Fruit fly (Drosophila melanogaster) whole organism, embryonic: Measurements from ENCODE around the gene Fum1.
A peak's percentile ranks its signal among the peaks of the same experiment; 100 is the strongest.

ENCODE experiments used
- B-H1 ChIP-seq: fragments of 200-800 bp; sonication (Bioruptor generic); IDR thresholded peaks from 3 replicates; pipeline ENCODE4 v1.3.6; 2022; ENCODE audit warnings: missing biosample characterization, missing genetic modification characterization
- BEAF-32 ChIP-seq: fragments of 200-800 bp; sonication (Bioruptor generic); optimal IDR thresholded peaks from 3 replicates; lab custom pipeline; 2017; ENCODE audit warnings: missing biosample characterization, missing genetic modification characterization, mild to moderate bottlenecking, moderate library complexity, missing genetic modification reagents
- C15 ChIP-seq: fragments of 200-800 bp; sonication (Bioruptor generic); IDR thresholded peaks from 3 replicates; pipeline ENCODE4 v1.3.6; 2022; ENCODE audit warnings: missing biosample characterization, missing genetic modification characterization
- CG1024 ChIP-seq: fragments of 200-800 bp; sonication (Bioruptor generic); IDR thresholded peaks from 2 replicates; pipeline ENCODE4 v1.3.6; 2022; ENCODE audit warnings: missing biosample characterization, missing genetic modification characterization
- CG10462 ChIP-seq: fragments of 200-800 bp; sonication (Bioruptor generic); optimal IDR thresholded peaks from 2 replicates; lab custom pipeline; 2016; ENCODE audit warnings: missing biosample characterization, missing genetic modification characterization
- CG10543 ChIP-seq: fragments of 200-800 bp; sonication (Bioruptor generic); optimal IDR thresholded peaks from 3 replicates; lab custom pipeline; 2017; ENCODE audit warnings: missing biosample characterization, mild to moderate bottlenecking, missing genetic modification characterization, moderate library complexity
- CG10979 ChIP-seq: fragments of 200-800 bp; sonication (Bioruptor generic); optimal IDR thresholded peaks from 2 replicates; lab custom pipeline; 2018; ENCODE audit warnings: missing biosample characterization, mild to moderate bottlenecking, missing genetic modification characterization, moderate library complexity
- CG11085 ChIP-seq: fragments of 200-800 bp; sonication (Bioruptor generic); IDR thresholded peaks from 2 replicates; pipeline ENCODE4 v1.3.6; 2022; ENCODE audit warnings: missing biosample characterization, missing genetic modification characterization
- CG11247 ChIP-seq: fragments of 200-800 bp; sonication (Bioruptor generic); IDR thresholded peaks from 2 replicates; pipeline ENCODE4 v1.3.6; 2022; ENCODE audit warnings: missing biosample characterization, missing genetic modification characterization
- CG11456 ChIP-seq: fragments of 200-800 bp; sonication (Bioruptor generic); IDR thresholded peaks from 3 replicates; pipeline ENCODE4 v1.3.6; 2022; ENCODE audit warnings: missing biosample characterization, missing genetic modification characterization
- CG13287 ChIP-seq: fragments of 200-800 bp; sonication (Bioruptor generic); IDR thresholded peaks from 2 replicates; pipeline ENCODE4 v1.3.6; 2022; ENCODE audit warnings: missing biosample characterization, missing genetic modification characterization; ENCODE audit not compliant: partially characterized antibody
- CG1529 ChIP-seq: fragments of 200-800 bp; sonication (Bioruptor generic); optimal IDR thresholded peaks from 3 replicates; lab custom pipeline; 2018; ENCODE audit warnings: missing biosample characterization, missing genetic modification characterization
- CG15514 ChIP-seq: fragments of 200-800 bp; sonication (Bioruptor generic); optimal IDR thresholded peaks from 3 replicates; lab custom pipeline; 2017; ENCODE audit warnings: missing biosample characterization, missing genetic modification characterization, mild to moderate bottlenecking, moderate library complexity, missing genetic modification reagents
- CG16815 ChIP-seq: fragments of 200-800 bp; sonication (Bioruptor generic); optimal IDR thresholded peaks from 3 replicates; lab custom pipeline; 2017; ENCODE audit warnings: missing biosample characterization, mild to moderate bottlenecking, missing genetic modification characterization
- CG17361 ChIP-seq: fragments of 200-800 bp; sonication (Bioruptor generic); IDR thresholded peaks from 3 replicates; pipeline ENCODE4 v1.3.6; 2022; ENCODE audit warnings: missing biosample characterization, missing genetic modification characterization
- CG18619 ChIP-seq: fragments of 200-800 bp; sonication (Bioruptor generic); optimal IDR thresholded peaks from 3 replicates; lab custom pipeline; 2017; ENCODE audit warnings: missing biosample characterization, mild to moderate bottlenecking, missing genetic modification characterization
- CG3407 ChIP-seq: fragments of 200-800 bp; sonication (Bioruptor generic); optimal IDR thresholded peaks from 2 replicates; lab custom pipeline; 2018; ENCODE audit warnings: missing biosample characterization, mild to moderate bottlenecking, missing genetic modification characterization
- CG34422 ChIP-seq: fragments of 200-800 bp; sonication (Bioruptor generic); IDR thresholded peaks from 3 replicates; pipeline ENCODE4 v1.3.6; 2022; ENCODE audit warnings: missing biosample characterization, missing genetic modification characterization
- CG4360 ChIP-seq: fragments of 200-800 bp; sonication (Bioruptor generic); IDR thresholded peaks from 2 replicates; pipeline ENCODE4 v1.3.6; 2022; ENCODE audit warnings: missing biosample characterization, missing genetic modification characterization
- CG4820 ChIP-seq: fragments of 200-800 bp; sonication (Bioruptor generic); optimal IDR thresholded peaks from 3 replicates; lab custom pipeline; 2016; ENCODE audit warnings: missing biosample characterization, missing genetic modification characterization
- CG7556 ChIP-seq: fragments of 200-800 bp; sonication (Bioruptor generic); optimal IDR thresholded peaks from 2 replicates; lab custom pipeline; 2017; ENCODE audit warnings: missing biosample characterization, mild to moderate bottlenecking, missing genetic modification characterization
- CG7928 ChIP-seq: fragments of 200-800 bp; sonication (Bioruptor generic); optimal IDR thresholded peaks from 2 replicates; lab custom pipeline; 2017; ENCODE audit warnings: missing biosample characterization, mild to moderate bottlenecking, missing genetic modification characterization
- CG9437 ChIP-seq: fragments of 200-800 bp; sonication (Bioruptor generic); optimal IDR thresholded peaks from 2 replicates; lab custom pipeline; 2018; ENCODE audit warnings: missing biosample characterization, mild to moderate bottlenecking, missing genetic modification characterization
- CHES-1-like ChIP-seq: fragments of 200-800 bp; sonication (Bioruptor generic); optimal IDR thresholded peaks from 2 replicates; lab custom pipeline; 2016; ENCODE audit warnings: missing biosample characterization, missing genetic modification characterization
- Chrac-16 ChIP-seq: fragments of 200-800 bp; sonication (Bioruptor generic); optimal IDR thresholded peaks from 3 replicates; lab custom pipeline; 2016; ENCODE audit warnings: missing biosample characterization, missing genetic modification characterization
- Dip3 ChIP-seq: fragments of 200-800 bp; sonication (Bioruptor generic); optimal IDR thresholded peaks from 3 replicates; lab custom pipeline; 2016; ENCODE audit warnings: missing biosample characterization, missing genetic modification characterization
- Hmr ChIP-seq: fragments of 200-800 bp; sonication (Bioruptor generic); optimal IDR thresholded peaks from 3 replicates; lab custom pipeline; 2017; ENCODE audit warnings: mild to moderate bottlenecking, missing biosample characterization, missing genetic modification reagents, missing genetic modification characterization
- Hmx ChIP-seq: fragments of 200-800 bp; sonication (Bioruptor generic); optimal IDR thresholded peaks from 2 replicates; lab custom pipeline; 2016; ENCODE audit warnings: missing biosample characterization, missing genetic modification characterization
- Myb ChIP-seq: fragments of 200-800 bp; sonication (Bioruptor generic); optimal IDR thresholded peaks from 2 replicates; lab custom pipeline; 2016; ENCODE audit warnings: missing biosample characterization, missing genetic modification characterization
- NK7.1 ChIP-seq: fragments of 200-800 bp; sonication (Bioruptor generic); optimal IDR thresholded peaks from 3 replicates; lab custom pipeline; 2016; ENCODE audit warnings: missing biosample characterization, missing genetic modification characterization
- Poxn ChIP-seq: fragments of 200-800 bp; sonication (Bioruptor generic); IDR thresholded peaks from 2 replicates; pipeline ENCODE4 v1.3.6; 2022; ENCODE audit warnings: missing biosample characterization, missing genetic modification characterization
- Sin3A ChIP-seq: fragments of >200 bp; optimal IDR thresholded peaks from 2 replicates; lab custom pipeline; 2018
- Six4 ChIP-seq: fragments of 200-800 bp; sonication (Bioruptor generic); optimal IDR thresholded peaks from 2 replicates; lab custom pipeline; 2016; ENCODE audit warnings: missing biosample characterization, missing genetic modification characterization
- Sry-β ChIP-seq: fragments of 200-800 bp; sonication (Bioruptor generic); optimal IDR thresholded peaks from 2 replicates; lab custom pipeline; 2018; ENCODE audit warnings: missing biosample characterization, mild to moderate bottlenecking, missing genetic modification characterization, moderate library complexity
- Xbp1 ChIP-seq: fragments of 200-800 bp; sonication (Bioruptor generic); optimal IDR thresholded peaks from 3 replicates; lab custom pipeline; 2016; ENCODE audit warnings: missing biosample characterization, mild to moderate bottlenecking, missing genetic modification characterization
- crol ChIP-seq: fragments of 200-800 bp; sonication (Bioruptor generic); IDR thresholded peaks from 2 replicates; pipeline ENCODE4 v1.3.6; 2022; ENCODE audit warnings: missing biosample characterization, missing genetic modification characterization
- esg ChIP-seq: fragments of 200-800 bp; sonication (Bioruptor generic); conservative IDR thresholded peaks from 2 replicates; pipeline ENCODE4 v1.3.6; 2022; ENCODE audit warnings: missing biosample characterization, missing genetic modification characterization
- ftz-f1 ChIP-seq: fragments of 200-800 bp; sonication (Bioruptor generic); optimal IDR thresholded peaks from 2 replicates; lab custom pipeline; 2016; ENCODE audit warnings: missing biosample characterization, missing genetic modification characterization
- gce ChIP-seq: fragments of 200-800 bp; sonication (Bioruptor generic); IDR thresholded peaks from 3 replicates; pipeline ENCODE4 v1.3.6; 2022; ENCODE audit warnings: missing biosample characterization, missing genetic modification characterization
- gsb ChIP-seq: fragments of 200-800 bp; sonication (Bioruptor generic); IDR thresholded peaks from 2 replicates; pipeline ENCODE4 v1.3.6; 2022; ENCODE audit warnings: missing biosample characterization, missing genetic modification characterization
- lola ChIP-seq, 3 experiments: fragments of >200 bp in 2 of 3; fragments of 200-800 bp in 1 of 3; sonication (Bioruptor generic) in 1 of 3; optimal IDR thresholded peaks; 2 replicates each; lab custom pipeline; 2017 to 2019; ENCODE audit warnings: missing biosample characterization in 3 of 3, missing genetic modification characterization in 3 of 3, mild to moderate bottlenecking in 1 of 3, moderate library complexity in 1 of 3
- phol ChIP-seq: fragments of 200-800 bp; sonication (Bioruptor generic); optimal IDR thresholded peaks from 3 replicates; lab custom pipeline; 2018; ENCODE audit warnings: missing biosample characterization, mild to moderate bottlenecking, missing genetic modification characterization, moderate library complexity
- run ChIP-seq: fragments of 200-800 bp; sonication (Bioruptor generic); optimal IDR thresholded peaks from 3 replicates; lab custom pipeline; 2018; ENCODE audit warnings: missing biosample characterization, mild to moderate bottlenecking, missing genetic modification characterization
- sens ChIP-seq: fragments of 200-800 bp; sonication (Bioruptor generic); peaks from one replicate; lab custom pipeline; 2016; ENCODE audit warnings: missing biosample characterization, missing genetic modification characterization
- stwl ChIP-seq: fragments of 200-800 bp; sonication (Bioruptor generic); optimal IDR thresholded peaks from 3 replicates; lab custom pipeline; 2018; ENCODE audit warnings: missing biosample characterization, mild to moderate bottlenecking, missing genetic modification characterization, moderate library complexity
- trem ChIP-seq: fragments of 200-800 bp; optimal IDR thresholded peaks from 3 replicates; lab custom pipeline; 2019; ENCODE audit warnings: missing biosample characterization, mild to moderate bottlenecking, missing genetic modification characterization, moderate library complexity
- twi ChIP-seq: fragments of 200-800 bp; optimal IDR thresholded peaks from 2 replicates; lab custom pipeline; 2019; ENCODE audit warnings: missing biosample characterization, mild to moderate bottlenecking, missing genetic modification characterization, moderate library complexity
- wek ChIP-seq: fragments of 200-800 bp; sonication (Bioruptor generic); optimal IDR thresholded peaks from 3 replicates; lab custom pipeline; 2018; ENCODE audit warnings: missing biosample characterization, mild to moderate bottlenecking, missing genetic modification characterization, moderate library complexity
- yki ChIP-seq: fragments of >200 bp; optimal IDR thresholded peaks from 3 replicates; lab custom pipeline; 2018
- zen ChIP-seq: fragments of 200-800 bp; sonication (Bioruptor generic); optimal IDR thresholded peaks from 3 replicates; lab custom pipeline; 2018; ENCODE audit warnings: missing biosample characterization, mild to moderate bottlenecking, missing genetic modification characterization, moderate library complexity

The Fum1 gene

dm6 chrX:6654198-6654831 lies 23.9 kb upstream of the Fum1 start, which contains the start of the genes CG3226 and Cdc7 (continued):
- TF ChIP-seq Hmr (GFP tag; lab: Kevin White, UChicago) (peak; percentile 93), CG17361 (peak; percentile 81), twi (tag; lab: Kevin White, UChicago) (peak; percentile 65), yki (no peak), CG11456 (GFP tag; lab: Robert Waterston, UW) (peak; percentile 78; the same call in 2 of the 3 replicates), CG1529 (GFP tag; lab: Kevin White, UChicago) (peak; percentile 62), CHES-1-like (GFP tag; lab: Kevin White, UChicago) (peak; percentile 54), CG13287 (GFP tag; lab: Robert Waterston, UW) (peak; percentile 76), C15 (GFP tag; lab: Robert Waterston, UW) (no peak), run (tag; lab: Kevin White, UChicago) (no peak), NK7.1 (no peak), CG4360 (GFP tag; lab: Robert Waterston, UW) (0 out of 2 replicates have a peak, but pooled peaks have one; percentile 8), CG11085 (GFP tag; lab: Robert Waterston, UW) (no peak), Sin3A (peak; percentile 78), Sry-β (peak; percentile 48), CG7928 (GFP tag; lab: Kevin White, UChicago) (peak; percentile 43), zen (tag; lab: Kevin White, UChicago) (peak; percentile 23), Chrac-16 (peak; percentile 38), wek (peak; percentile 74), stwl (tag; lab: Kevin White, UChicago) (peak; percentile 53), BEAF-32 (peak; percentile 75), CG10543 (GFP tag; lab: Kevin White, UChicago) (peak; percentile 82), Xbp1 (peak; percentile 68), phol (tag; lab: Kevin White, UChicago) (peak; percentile 74), B-H1 (peak; percentile 33; the same call in 1 of the 3 replicates), gce (GFP tag; lab: Robert Waterston, UW) (0 out of 3 replicates have a peak, but pooled peaks have one; percentile 35), Hmx (GFP tag; lab: Kevin White, UChicago) (no peak), Dip3 (peak; percentile 28), gsb (GFP tag; lab: Robert Waterston, UW) (no peak), CG9437 (peak; percentile 69), sens (GFP tag; lab: Kevin White, UChicago) (peak; percentile 87), Poxn (GFP tag; lab: Robert Waterston, UW) (no peak), Six4 (GFP tag; lab: Kevin White, UChicago) (peak; percentile 29), CG7556 (GFP tag; lab: Kevin White, UChicago) (peak; percentile 67), Myb (GFP tag; lab: Kevin White, UChicago) (peak; percentile 42), CG18619 (GFP tag; lab: Kevin White, UChicago) (peak; percentile 77), crol (GFP tag; lab: Robert Waterston, UW) (no peak; the same call in 1 of the 2 replicates), CG16815 (no peak), lola (GFP tag; optimal IDR thresholded peaks at IDR 0.05; lab: Kevin White, UChicago) (peak in 1 of 3 experiments; percentile 47), CG1024 (0 out of 2 replicates have a peak, but pooled peaks have one; percentile 16), CG11247 (peak; percentile 37; the same call in 1 of the 2 replicates), trem (tag; lab: Kevin White, UChicago) (peak; percentile 52), ftz-f1 (GFP tag; lab: Kevin White, UChicago) (no peak), CG34422 (GFP tag; lab: Robert Waterston, UW) (peak; percentile 67; the same call in 1 of the 3 replicates), CG15514 (GFP tag; lab: Kevin White, UChicago) (peak; percentile 92), CG10462 (GFP tag; lab: Kevin White, UChicago) (no peak), CG3407 (peak; percentile 59), CG10979 (peak; percentile 47), esg (GFP tag; lab: Robert Waterston, UW) (peak; percentile 23; the same call in 1 of the 2 replicates), CG4820 (peak; percentile 15)
